Fruit fly (Drosophila melanogaster): ENCODE results near the gene CG7781.

dm6 chr2L:8299194-8299811, 25.9 kb downstream of the CG7781 start:
- TF ChIP-seq Sox14 (GFP tag; optimal IDR thresholded peaks at IDR 0.05) (peak; percentile 94), achi (GFP tag; optimal IDR thresholded peaks at IDR 0.05) (peak; percentile 87), CG16779 (tag; optimal IDR thresholded peaks at IDR 0.05) (no peak), CG11762 (GFP tag; optimal IDR thresholded peaks at IDR 0.05; ENCODE audit: insufficient read depth) (peak; percentile 70)

Measured in whole organism, prepupa.